Fruit fly (Drosophila melanogaster) S2 (cell line): Measurements from ENCODE around the gene CG34174.

Experiments
- CG8478 ChIP-seq: fragments of >200 bp; optimal IDR thresholded peaks from 2 replicates; lab custom pipeline; 2018
- CTCF ChIP-seq, 2 experiments: fragments of >200 bp; optimal IDR thresholded peaks; 2 replicates each; lab custom pipeline; 2018

Gene CG34174

DNA sequence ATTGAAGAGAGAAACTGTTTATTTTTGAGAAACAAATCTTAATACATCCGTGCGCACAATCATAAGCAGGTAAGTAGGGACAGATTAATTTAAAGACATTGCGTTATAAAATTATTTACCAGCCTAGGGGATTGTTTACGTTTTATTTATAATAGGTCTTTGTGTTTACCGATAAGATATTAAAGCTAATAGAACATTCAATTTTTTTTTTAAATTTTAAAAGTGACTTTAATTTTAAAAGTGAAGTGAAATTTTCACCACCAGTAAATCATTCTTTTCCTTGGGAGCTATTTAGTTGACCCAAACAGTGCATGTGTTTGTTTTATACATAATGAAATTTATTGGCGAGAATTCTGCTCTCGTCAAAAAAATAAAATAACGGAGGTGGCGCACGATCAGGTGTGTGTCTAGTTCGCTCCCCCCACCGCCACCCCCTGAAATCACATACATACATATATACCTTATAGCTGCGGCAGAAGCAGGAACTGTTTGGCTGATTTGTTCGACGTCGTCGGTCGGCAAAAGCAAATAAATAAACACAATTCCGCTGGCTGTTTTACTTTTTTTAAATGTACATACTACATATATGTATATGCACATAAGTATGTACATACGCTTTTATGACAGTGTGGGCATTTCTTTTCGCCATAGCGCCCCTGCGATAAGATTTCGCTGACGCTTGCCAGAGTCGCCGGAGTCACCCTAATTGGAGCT is 38.0 kb upstream of the CG34174 start:
- TF ChIP-seq CTCF (optimal IDR thresholded peaks at IDR 0.05; lab: Kevin White, UChicago) (no peak), CG8478 (lab: Kevin White, UChicago) (no peak)

DNA sequence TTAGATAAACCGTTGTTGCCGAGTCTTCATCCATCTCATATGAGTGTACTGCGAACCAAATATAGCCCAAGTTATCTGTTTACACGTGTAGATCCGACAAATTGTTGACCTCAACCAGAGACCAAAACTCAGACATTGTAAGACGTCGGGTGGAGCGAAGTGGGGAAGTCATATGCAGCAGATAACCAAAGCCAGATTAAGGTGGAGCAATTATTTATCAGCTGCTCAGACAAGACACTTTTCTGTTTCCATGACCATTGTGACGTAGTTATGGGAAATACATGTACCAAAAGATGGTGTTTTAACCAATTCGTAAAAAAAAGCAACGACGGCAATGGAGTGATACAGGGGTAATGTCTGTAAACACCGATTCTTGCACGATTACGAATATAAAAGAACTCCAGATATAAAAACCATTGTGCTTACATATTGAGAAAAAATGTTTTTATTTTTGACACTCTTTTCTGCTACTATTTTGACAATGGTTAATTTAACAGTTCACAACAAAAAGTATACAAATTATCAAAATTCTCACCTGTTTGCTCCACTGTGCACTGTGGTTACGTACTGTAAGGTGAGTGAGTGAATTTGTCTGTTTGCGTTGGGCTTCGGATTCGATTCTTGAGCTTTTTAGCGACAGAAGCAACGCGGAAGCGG is 36.6 kb upstream of the CG34174 start:
- no peak for TF ChIP-seq CTCF (optimal IDR thresholded peaks at IDR 0.05; lab: Kevin White, UChicago)
- no peak for TF ChIP-seq CG8478 (lab: Kevin White, UChicago)

DNA sequence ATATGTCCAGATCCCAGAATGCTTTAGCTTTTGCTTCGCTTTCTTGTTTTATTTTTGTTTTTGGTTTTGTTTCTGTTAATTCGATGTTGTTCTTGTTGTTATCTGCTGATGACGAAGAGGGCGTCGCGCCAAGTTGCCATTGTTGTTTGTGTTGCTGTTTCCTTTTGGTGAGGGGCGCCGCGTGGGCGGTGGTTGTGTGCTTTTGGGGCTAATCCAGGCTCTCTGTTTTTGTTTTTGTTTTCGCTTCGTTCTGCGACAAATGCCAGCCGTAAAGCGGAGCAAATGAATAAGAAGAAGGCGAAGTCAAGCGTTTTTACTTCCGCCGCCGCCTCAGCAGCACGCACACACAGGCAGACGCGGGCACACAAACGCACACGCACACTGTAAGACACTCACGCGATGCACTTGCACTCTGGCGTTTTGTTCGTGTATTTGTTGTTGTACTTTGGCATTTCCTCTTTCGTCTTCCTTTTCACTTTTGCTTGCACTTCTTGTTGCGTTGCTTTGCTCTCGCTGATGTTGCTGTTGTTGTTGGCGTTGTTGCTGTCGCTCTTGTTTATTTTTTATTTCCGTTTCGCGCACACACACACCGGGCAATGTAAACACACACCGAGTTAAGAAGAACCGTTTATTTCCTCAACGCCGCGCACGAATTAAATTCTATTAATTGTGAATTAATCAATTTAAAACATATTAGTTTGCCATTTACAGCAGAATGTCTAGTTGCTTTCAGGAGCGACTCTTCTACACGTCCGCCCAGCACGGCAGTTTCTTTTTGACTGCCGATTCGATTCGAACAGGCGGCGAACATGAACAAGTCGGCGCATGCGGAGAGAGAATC is 35.9 kb upstream of the CG34174 start, which contains the start of gene aop:
aop (minus strand) TSS at position 786 of the 841 bp plus-strand sequence.
- TF ChIP-seq CTCF (optimal IDR thresholded peaks at IDR 0.05; lab: Kevin White, UChicago) (no peak), CG8478 (lab: Kevin White, UChicago) (no peak)

DNA sequence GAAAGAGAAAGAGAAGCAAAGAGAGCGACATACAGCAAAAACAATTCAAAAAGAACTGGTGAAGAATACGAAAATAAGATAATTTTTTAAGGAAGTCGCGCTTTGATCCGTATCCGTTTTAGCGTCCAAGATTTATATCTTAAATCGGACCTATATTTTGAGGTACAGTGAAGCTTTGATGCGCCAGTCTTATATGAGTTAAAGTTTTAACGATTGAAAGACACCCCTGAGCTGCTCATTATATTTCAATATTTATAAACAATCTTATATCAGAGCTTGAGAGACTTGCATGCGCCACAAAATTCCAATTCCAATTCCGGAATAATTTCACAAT is 35.3 kb upstream of the CG34174 start:
- TF ChIP-seq CG8478 (lab: Kevin White, UChicago) = no peak
- TF ChIP-seq CTCF (optimal IDR thresholded peaks at IDR 0.05; lab: Kevin White, UChicago) = no peak

DNA sequence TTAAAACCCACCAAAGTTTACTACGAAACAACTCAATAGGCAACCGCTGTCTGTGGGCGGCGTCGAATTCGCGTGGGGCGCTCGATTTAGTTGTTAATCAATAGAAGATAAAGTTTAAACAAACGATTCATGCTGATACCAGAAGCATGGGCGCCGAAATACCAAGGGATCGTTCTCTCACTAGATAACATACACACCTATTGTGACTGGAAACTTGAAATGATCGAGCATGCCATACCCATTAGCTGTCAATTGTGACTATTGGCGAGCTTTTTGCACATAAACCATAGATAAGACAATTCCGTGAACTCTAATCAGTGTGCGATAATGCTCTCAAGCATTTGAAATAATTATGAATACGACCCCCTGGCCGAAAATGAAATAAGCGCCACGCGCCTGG is 34.7 kb upstream of the CG34174 start:
- no peak for TF ChIP-seq CTCF (optimal IDR thresholded peaks at IDR 0.05; lab: Kevin White, UChicago)
- no peak for TF ChIP-seq CG8478 (lab: Kevin White, UChicago)

DNA sequence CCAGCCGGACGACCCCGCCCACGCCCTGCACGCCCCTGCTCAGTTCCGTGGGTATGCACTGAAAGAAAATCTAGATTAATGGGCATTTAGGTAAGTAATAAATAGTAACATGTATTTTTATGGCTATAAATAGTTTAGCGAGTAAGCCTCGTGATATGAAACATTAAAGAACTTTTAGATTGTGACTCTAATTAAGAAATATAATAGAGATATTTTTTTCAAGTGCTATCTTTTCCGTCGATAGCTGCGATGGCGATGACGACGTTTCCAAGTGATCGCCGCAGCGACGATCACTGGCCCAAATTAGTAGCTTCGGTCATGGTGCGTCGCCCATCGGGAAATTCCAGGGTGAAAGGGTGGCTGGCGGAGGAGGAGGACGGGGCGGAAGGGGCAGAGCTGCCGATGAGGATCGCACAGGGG is 33.9 kb upstream of the CG34174 start:
- TF ChIP-seq CG8478 (lab: Kevin White, UChicago) (no peak), CTCF (optimal IDR thresholded peaks at IDR 0.05; lab: Kevin White, UChicago) (no peak)

DNA sequence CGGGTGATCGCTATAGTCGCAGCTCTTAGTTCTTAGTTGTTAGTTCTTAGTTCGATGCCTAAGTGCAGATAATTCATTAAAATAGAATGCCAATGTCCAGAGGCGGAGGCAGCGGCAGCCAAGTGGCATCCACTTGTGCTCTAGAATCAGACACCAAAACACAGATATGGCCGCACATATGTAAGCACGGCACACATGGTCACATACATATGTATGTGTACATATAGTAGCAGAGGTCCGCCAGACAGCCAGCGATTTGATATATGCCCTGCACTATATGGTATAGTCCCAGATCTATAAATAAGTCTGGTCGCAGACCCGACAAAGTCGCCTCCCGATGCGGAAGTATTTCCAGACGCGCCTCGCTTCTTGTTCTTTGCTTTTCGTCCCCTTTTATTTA is 33.4 kb upstream of the CG34174 start:
- no peak for TF ChIP-seq CTCF (optimal IDR thresholded peaks at IDR 0.05; lab: Kevin White, UChicago)
- no peak for TF ChIP-seq CG8478 (lab: Kevin White, UChicago)

DNA sequence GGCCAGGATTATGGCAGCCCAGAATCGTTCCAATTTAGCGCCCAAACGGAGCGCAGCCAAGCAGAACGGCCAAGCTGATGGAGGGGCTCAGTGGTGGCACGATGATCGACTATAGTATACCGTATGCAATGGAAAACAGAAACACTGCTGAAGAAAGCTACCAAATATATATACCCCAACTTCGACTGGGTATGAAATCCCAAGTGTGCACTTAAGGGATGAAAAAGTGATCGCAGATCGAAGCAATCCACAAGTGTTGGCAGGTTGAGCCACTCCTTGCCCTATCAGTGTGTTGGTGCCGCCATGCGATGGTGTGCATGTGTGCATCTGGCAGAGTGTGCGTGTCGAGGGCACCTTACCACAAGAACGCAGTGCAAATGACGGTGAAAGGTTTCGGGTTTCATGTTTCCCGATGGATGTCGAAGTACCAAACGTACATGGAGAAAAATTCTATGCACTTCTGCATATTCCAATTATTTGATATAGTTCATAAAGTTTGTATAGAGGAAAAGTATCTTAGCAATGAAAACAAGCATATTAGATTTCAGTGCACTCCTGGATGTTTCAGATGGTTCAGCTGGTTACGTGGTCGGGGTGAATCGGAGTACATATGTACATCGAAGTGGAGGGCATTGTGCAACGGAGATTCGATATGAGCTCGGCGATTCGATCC is 32.0 kb upstream of the CG34174 start:
- TF ChIP-seq CG8478 (lab: Kevin White, UChicago) = no peak
- TF ChIP-seq CTCF (optimal IDR thresholded peaks at IDR 0.05; lab: Kevin White, UChicago) = no peak

DNA sequence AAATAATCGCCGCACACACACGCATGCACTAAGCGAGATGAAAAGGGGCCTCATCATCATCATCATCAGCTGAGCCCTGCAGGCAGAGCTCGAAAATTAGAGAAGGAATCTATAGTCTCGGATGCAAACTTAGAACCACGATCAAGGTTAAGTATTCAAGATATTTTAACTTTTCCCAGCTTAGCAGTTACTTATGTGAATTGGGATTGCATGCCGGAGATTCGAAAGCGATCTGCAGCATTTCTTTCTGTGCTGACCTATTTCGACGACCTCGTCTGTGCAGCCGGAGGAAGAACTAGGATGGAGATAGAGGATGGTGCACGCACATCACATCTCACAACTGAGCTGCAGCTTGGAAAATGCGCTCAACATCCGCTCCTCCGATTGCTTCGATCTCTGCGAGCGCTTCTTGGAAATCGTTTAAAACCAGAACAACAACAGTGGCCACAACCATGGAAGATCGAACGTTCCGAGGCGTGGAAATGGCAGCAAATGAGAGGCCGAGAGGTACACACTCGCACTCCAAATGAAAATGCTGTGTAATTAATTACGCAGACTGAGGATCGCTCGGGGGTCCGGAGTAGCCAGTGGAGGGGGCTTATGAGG is 31.2 kb upstream of the CG34174 start:
- TF ChIP-seq CG8478 (lab: Kevin White, UChicago) = no peak
- TF ChIP-seq CTCF (optimal IDR thresholded peaks at IDR 0.05; lab: Kevin White, UChicago) = no peak

DNA sequence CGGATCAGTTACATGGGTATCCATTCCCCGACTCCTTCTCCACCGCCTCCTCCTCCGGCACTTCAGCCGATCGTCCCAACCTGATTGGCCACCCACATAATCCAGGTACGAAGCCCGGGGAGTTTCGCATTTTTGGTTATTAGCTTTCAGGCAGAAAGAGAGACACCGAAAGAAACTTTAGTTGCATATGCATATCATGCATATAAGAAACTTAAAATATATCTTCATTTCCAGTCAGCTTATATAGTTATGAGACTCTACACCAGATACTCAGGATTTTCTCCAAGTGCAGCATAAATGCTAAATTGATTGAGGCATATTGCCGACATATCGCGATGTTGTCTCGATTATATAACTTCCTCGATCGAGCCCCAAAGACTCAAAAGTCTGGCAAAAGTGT is 29.9 kb upstream of the CG34174 start:
- TF ChIP-seq CTCF (optimal IDR thresholded peaks at IDR 0.05; lab: Kevin White, UChicago) (no peak), CG8478 (lab: Kevin White, UChicago) (no peak)

DNA sequence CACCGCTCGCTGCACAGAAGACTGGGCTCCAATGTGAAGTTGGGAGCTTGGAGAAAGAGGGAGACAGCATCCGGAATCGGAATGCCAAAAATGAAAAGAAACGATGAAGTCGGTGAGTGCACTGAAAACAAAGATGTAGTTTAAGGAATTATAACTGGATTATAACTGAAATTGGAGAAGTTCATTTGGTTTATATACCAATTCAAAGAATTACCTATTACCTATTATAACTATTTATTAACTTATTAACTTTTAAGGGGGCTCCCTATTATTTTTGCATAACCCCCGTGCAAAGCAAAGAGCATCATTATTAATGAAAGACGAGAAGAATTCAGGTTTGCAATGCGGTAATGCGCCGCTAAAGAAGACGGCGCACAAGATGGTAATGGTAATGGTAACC is 29.4 kb upstream of the CG34174 start:
- no peak for TF ChIP-seq CG8478 (lab: Kevin White, UChicago)

DNA sequence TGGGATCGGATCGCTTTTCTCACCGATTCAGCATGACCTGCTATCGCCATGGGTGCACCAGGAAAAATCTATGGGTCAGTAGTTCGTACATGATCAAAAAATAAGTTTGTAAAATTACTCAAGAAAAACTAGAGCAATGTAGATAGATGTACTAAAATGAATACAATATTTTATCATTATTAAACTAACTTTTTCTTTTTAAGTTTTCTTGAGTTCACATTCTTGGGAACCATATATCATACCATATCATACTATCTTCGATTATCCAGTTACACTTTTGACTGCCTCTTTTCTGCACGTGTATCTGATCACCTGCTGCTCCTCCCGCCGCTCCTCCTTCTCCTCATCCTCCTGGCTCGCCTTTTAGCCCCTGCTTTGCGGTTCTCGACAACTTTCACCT is 28.7 kb upstream of the CG34174 start:
- TF ChIP-seq CG8478 (lab: Kevin White, UChicago) (no peak), CTCF (optimal IDR thresholded peaks at IDR 0.05; lab: Kevin White, UChicago) (no peak)

DNA sequence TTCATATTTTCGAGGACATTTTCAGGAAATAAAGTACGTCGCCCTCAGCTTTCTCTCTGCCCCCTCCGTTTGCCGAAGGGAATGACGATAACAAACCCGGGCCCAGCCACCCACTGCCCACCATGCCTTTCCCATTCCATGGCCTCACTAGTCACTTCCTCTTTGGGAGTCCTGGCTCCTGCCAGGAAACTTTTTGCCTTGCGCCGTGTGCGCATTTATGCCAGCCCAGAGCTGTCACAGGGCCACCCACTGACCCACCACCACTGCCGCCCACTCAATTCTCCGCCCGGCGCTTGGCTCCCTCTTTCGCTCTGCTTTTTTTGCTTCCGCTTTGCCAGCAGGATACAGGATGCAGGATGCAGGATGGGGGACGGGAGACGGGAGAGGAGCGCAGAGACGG is 26.7 kb upstream of the CG34174 start:
- TF ChIP-seq CG8478 (lab: Kevin White, UChicago) (no peak), CTCF (optimal IDR thresholded peaks at IDR 0.05; lab: Kevin White, UChicago) (no peak)

DNA sequence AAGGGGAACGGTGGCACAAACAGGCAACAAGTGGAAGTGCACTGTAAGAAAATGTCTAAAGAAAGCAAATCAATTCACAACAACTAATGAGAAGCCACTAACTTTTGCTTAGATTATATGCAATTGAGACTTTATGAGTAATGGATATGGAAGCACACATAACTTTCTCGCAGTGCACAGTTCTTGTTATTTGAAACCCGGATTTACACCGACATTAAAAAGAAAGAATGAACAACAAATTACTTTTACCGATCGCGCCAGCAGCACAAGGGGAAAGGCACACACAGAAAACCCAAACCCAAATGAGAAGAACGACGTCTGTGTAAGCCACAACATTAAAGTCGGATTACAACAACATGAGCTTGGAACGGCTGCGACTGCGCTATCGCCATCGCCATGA is 25.0 kb upstream of the CG34174 start:
- TF ChIP-seq CG8478 (lab: Kevin White, UChicago) (no peak), CTCF (optimal IDR thresholded peaks at IDR 0.05; lab: Kevin White, UChicago) (no peak)
